Worm (Caenorhabditis elegans) whole organism, L3 larva: ENCODE results near the gene ZK1307.2.

Source experiments
- R02D3.7 ChIP-seq: fragments of 150-350 bp; optimal IDR thresholded peaks from 2 replicates; lab custom pipeline; 2014; ENCODE audit warnings: missing biosample characterization, missing genetic modification characterization
- aly-2 ChIP-seq: fragments of 150-350 bp; optimal IDR thresholded peaks from 2 replicates; lab custom pipeline; 2014; ENCODE audit warnings: missing biosample characterization, missing genetic modification characterization
- ama-1 ChIP-seq: fragments of 150-350 bp; optimal IDR thresholded peaks from 2 replicates; lab custom pipeline; 2018
- ceh-16 ChIP-seq: sonication (generic microtip); optimal IDR thresholded peaks from 2 replicates; lab custom pipeline; 2017; ENCODE audit warnings: missing biosample characterization, missing genetic modification characterization
- ceh-28 ChIP-seq: fragments of 150-350 bp; optimal IDR thresholded peaks from 2 replicates; lab custom pipeline; 2014; ENCODE audit warnings: missing biosample characterization, missing genetic modification reagents, missing genetic modification characterization
- ceh-82 ChIP-seq: fragments of 150-350 bp; optimal IDR thresholded peaks from 2 replicates; lab custom pipeline; 2014; ENCODE audit warnings: missing biosample characterization, missing genetic modification characterization
- ceh-9 ChIP-seq: sonication (generic microtip); optimal IDR thresholded peaks from 2 replicates; lab custom pipeline; 2018; ENCODE audit warnings: missing biosample characterization, missing genetic modification characterization
- egl-27 ChIP-seq: sonication (generic microtip); optimal IDR thresholded peaks from 4 replicates; lab custom pipeline; 2017; ENCODE audit warnings: missing biosample characterization, missing genetic modification reagents, missing genetic modification characterization
- egl-5 ChIP-seq: fragments of 150-350 bp; optimal IDR thresholded peaks from 2 replicates; lab custom pipeline; 2017; ENCODE audit warnings: missing biosample characterization, missing genetic modification reagents, missing genetic modification characterization, inconsistent platforms
- elt-2 ChIP-seq: sonication (generic microtip); optimal IDR thresholded peaks from 2 replicates; lab custom pipeline; 2016; ENCODE audit warnings: missing genetic modification reagents, mild to moderate bottlenecking, missing genetic modification characterization, missing compliant biosample characterization
- eor-1 ChIP-seq, 2 experiments: fragments of 150-350 bp; optimal IDR thresholded peaks; 2 replicates each; lab custom pipeline; 2014 to 2018; ENCODE audit warnings: missing biosample characterization in 2 of 2, missing genetic modification characterization in 2 of 2
- fkh-2 ChIP-seq: fragments of 150-350 bp; optimal IDR thresholded peaks from 2 replicates; lab custom pipeline; 2014; ENCODE audit warnings: missing biosample characterization, missing genetic modification reagents, missing genetic modification characterization
- hmg-11 ChIP-seq: sonication (generic microtip); optimal IDR thresholded peaks from 2 replicates; lab custom pipeline; 2016; ENCODE audit warnings: missing genetic modification characterization, missing compliant biosample characterization
- jun-1 ChIP-seq: fragments of 150-350 bp; optimal IDR thresholded peaks from 2 replicates; lab custom pipeline; 2014; ENCODE audit warnings: missing biosample characterization, missing genetic modification reagents, missing genetic modification characterization
- lin-15B ChIP-seq: fragments of 150-350 bp; optimal IDR thresholded peaks from 2 replicates; lab custom pipeline; 2014; ENCODE audit warnings: missing biosample characterization, missing genetic modification characterization
- lin-39 ChIP-seq: fragments of 150-350 bp; optimal IDR thresholded peaks from 2 replicates; lab custom pipeline; 2018; ENCODE audit warnings: missing biosample characterization, missing genetic modification reagents, missing genetic modification characterization
- mdl-1 ChIP-seq: fragments of 150-350 bp; optimal IDR thresholded peaks from 2 replicates; lab custom pipeline; 2014; ENCODE audit warnings: missing biosample characterization, missing genetic modification characterization
- mml-1 ChIP-seq: fragments of 150-350 bp; sonication (generic microtip); optimal IDR thresholded peaks from 3 replicates; lab custom pipeline; 2014; ENCODE audit warnings: missing biosample characterization, missing genetic modification characterization
- nfya-1 ChIP-seq: sonication (generic microtip); optimal IDR thresholded peaks from 2 replicates; lab custom pipeline; 2017; ENCODE audit warnings: missing genetic modification characterization, mild to moderate bottlenecking, missing compliant biosample characterization, antibody characterized with exemption, moderate library complexity; ENCODE audit not compliant: insufficient read depth
- nhr-11 ChIP-seq: fragments of 150-350 bp; optimal IDR thresholded peaks from 2 replicates; lab custom pipeline; 2014; ENCODE audit warnings: missing biosample characterization, missing genetic modification characterization
- nhr-12 ChIP-seq: fragments of 150-350 bp; optimal IDR thresholded peaks from 2 replicates; lab custom pipeline; 2014; ENCODE audit warnings: missing biosample characterization, missing genetic modification characterization
- nhr-237 ChIP-seq: fragments of 150-350 bp; optimal IDR thresholded peaks from 2 replicates; lab custom pipeline; 2014; ENCODE audit warnings: missing biosample characterization, missing genetic modification characterization
- nhr-25 ChIP-seq: sonication (generic microtip); optimal IDR thresholded peaks from 2 replicates; lab custom pipeline; 2017; ENCODE audit warnings: missing biosample characterization, missing genetic modification characterization
- nhr-28 ChIP-seq: fragments of 150-350 bp; optimal IDR thresholded peaks from 2 replicates; lab custom pipeline; 2014; ENCODE audit warnings: missing biosample characterization, missing genetic modification characterization
- nhr-76 ChIP-seq: fragments of 150-350 bp; sonication (generic microtip); optimal IDR thresholded peaks from 5 replicates; lab custom pipeline; 2014; ENCODE audit warnings: missing biosample characterization, missing genetic modification characterization
- pha-4 ChIP-seq: fragments of 150-350 bp; optimal IDR thresholded peaks from 2 replicates; lab custom pipeline; 2014; ENCODE audit warnings: missing biosample characterization, missing genetic modification reagents, missing genetic modification characterization
- pqm-1 ChIP-seq: fragments of 150-350 bp; optimal IDR thresholded peaks from 2 replicates; lab custom pipeline; 2017; ENCODE audit warnings: missing biosample characterization, missing genetic modification characterization, inconsistent platforms
- sea-2 ChIP-seq: fragments of 150-350 bp; sonication (generic microtip); optimal IDR thresholded peaks from 4 replicates; lab custom pipeline; 2014; ENCODE audit warnings: missing biosample characterization, missing genetic modification reagents, missing genetic modification characterization
- skn-1 ChIP-seq: fragments of 150-350 bp; optimal IDR thresholded peaks from 2 replicates; lab custom pipeline; 2014; ENCODE audit warnings: missing biosample characterization, missing genetic modification characterization
- snpc-4 ChIP-seq: fragments of 150-350 bp; optimal IDR thresholded peaks from 2 replicates; lab custom pipeline; 2014; ENCODE audit warnings: missing biosample characterization, missing genetic modification characterization
- tbx-2 ChIP-seq: sonication (generic microtip); optimal IDR thresholded peaks from 2 replicates; lab custom pipeline; 2016; ENCODE audit warnings: mild to moderate bottlenecking, missing genetic modification characterization, missing compliant biosample characterization
- unc-39 ChIP-seq: sonication (generic microtip); optimal IDR thresholded peaks from 4 replicates; lab custom pipeline; 2017; ENCODE audit warnings: missing biosample characterization, missing genetic modification characterization
- ztf-11 ChIP-seq: fragments of 150-350 bp; optimal IDR thresholded peaks from 2 replicates; lab custom pipeline; 2014; ENCODE audit warnings: missing biosample characterization, missing genetic modification characterization

The ZK1307.2 gene

DNA sequence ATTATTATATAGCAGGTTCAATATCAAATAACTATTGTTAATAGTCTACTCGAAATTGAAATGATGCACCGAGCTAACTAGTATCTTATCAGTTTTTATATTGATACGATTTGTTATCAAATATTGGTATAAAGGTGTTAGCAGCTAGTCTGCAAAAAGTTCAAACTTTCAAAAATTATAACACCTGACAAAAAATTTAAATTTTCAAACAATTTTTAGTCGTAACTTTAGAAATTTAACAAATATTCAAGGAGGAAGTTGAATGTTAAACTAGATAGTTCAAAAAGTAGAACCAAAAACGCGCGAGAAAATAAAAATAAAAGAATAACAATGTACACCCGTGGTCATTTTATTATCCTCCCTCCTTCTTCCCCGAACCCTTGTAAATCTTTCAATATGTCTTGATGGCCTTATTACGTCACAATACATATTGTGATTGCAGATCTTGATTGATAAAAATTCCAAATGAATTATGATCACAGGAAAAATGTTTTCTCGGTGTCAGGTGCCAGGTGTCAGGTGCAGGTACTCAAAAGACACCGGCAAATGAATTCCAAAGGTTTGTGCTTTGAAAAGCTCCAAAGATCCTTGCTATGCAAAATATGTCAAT, 1.9 kb upstream of the ZK1307.2 start, which contains the start of gene ZK1307.1:
Gene ZK1307.1, minus strand, starts transcription at position 51 of the 610 bp plus-strand sequence.
- TF ChIP-seq elt-2 (tag; lab: Kevin White, UChicago) (peak; percentile 17), ztf-11 (tag; lab: Kevin White, UChicago) (no peak), ceh-28 (no peak), pqm-1 (peak; percentile 13), ceh-16 (tag; lab: Kevin White, UChicago) (no peak)

DNA sequence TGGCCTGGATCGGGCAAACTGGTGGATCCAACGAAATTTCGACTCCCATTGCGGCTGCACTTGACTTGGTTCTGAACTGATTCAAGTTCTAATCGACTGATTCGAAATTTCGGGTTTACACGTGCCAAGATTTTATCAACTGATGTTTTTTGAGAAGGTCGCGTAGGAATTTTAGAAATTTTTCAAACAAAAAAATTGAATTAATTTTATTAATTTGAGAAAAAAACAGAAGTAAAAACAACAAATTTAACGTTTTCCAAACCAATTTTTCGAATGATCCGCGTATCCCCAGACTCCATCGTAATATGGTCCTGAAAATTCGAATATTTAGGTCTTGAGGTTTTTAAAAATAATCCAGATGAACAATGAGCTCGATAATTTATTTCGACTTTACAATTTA, 833 bp downstream of the ZK1307.2 start, which contains the start of gene ZK1307.3:
Gene ZK1307.3, minus strand, starts transcription at position 101 of the 400 bp plus-strand sequence.
- TF ChIP-seq egl-5 (tag; lab: Kevin White, UChicago) = no peak
- no peak for TF ChIP-seq ama-1 (lab: Kevin White, UChicago)
- no peak for TF ChIP-seq ceh-28
- no peak for TF ChIP-seq mml-1
- no peak for TF ChIP-seq nhr-76 (tag; lab: Kevin White, UChicago)
- TF ChIP-seq snpc-4 (tag; lab: Kevin White, UChicago) = no peak
- no peak for TF ChIP-seq mdl-1 (tag; lab: Kevin White, UChicago)
- no peak for TF ChIP-seq nhr-237 (tag; lab: Kevin White, UChicago)
- TF ChIP-seq sea-2 (GFP tag; lab: Kevin White, UChicago) = no peak
- no peak for TF ChIP-seq nhr-11 (tag; lab: Kevin White, UChicago)
- TF ChIP-seq ceh-82 = no peak
- TF ChIP-seq unc-39 (tag; lab: Kevin White, UChicago) = no peak
- no peak for TF ChIP-seq pha-4 (tag; lab: Kevin White, UChicago)
- no peak for TF ChIP-seq jun-1 (tag; lab: Kevin White, UChicago)
- no peak for TF ChIP-seq aly-2 (tag; lab: Kevin White, UChicago)
- no peak for TF ChIP-seq lin-15B (tag; lab: Kevin White, UChicago)
- TF ChIP-seq nhr-28 (tag; lab: Kevin White, UChicago) = no peak
- TF ChIP-seq elt-2 (tag; lab: Kevin White, UChicago) = no peak
- no peak for TF ChIP-seq nhr-25 (tag; lab: Kevin White, UChicago)
- no peak for TF ChIP-seq eor-1 (tag; optimal IDR thresholded peaks at IDR 0.05; lab: Kevin White, UChicago)

DNA sequence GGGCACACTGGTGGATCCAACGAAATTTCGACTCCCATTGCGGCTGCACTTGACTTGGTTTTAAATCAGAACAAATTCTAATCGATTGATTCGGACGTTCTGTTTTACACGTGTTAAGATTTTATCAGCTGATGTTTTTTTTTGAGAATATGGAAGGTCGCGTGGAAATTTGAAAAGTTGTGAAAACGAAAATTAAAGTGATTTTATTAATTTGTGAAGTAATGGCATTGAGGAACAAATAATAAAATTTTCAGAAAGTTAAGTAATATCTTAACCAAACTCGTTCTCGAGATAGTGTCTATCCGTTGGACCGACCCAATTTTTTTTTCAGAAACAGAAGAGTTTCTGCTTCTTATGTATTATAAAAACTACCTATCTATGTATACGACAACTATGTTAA, 2.1 kb downstream of the ZK1307.2 start, which contains the start of gene ZK1307.4:
Gene ZK1307.4, minus strand, starts transcription at position 101 of the 400 bp plus-strand sequence.
- TF ChIP-seq egl-27 (no peak), mdl-1 (tag; lab: Kevin White, UChicago) (no peak), tbx-2 (tag; lab: Kevin White, UChicago) (no peak), pqm-1 (no peak), jun-1 (tag; lab: Kevin White, UChicago) (no peak), R02D3.7 (tag; lab: Kevin White, UChicago) (no peak), nfya-1 (tag; lab: Kevin White, UChicago) (no peak), fkh-2 (tag; lab: Kevin White, UChicago) (no peak), skn-1 (tag; lab: Kevin White, UChicago) (no peak), lin-39 (tag; lab: Kevin White, UChicago) (no peak), nhr-12 (no peak), ztf-11 (tag; lab: Kevin White, UChicago) (no peak), nhr-76 (tag; lab: Kevin White, UChicago) (no peak), nhr-28 (tag; lab: Kevin White, UChicago) (no peak), eor-1 (tag; optimal IDR thresholded peaks at IDR 0.05; lab: Kevin White, UChicago) (no peak)
- TF ChIP-seq, all 47 proteins: peak for 0

DNA sequence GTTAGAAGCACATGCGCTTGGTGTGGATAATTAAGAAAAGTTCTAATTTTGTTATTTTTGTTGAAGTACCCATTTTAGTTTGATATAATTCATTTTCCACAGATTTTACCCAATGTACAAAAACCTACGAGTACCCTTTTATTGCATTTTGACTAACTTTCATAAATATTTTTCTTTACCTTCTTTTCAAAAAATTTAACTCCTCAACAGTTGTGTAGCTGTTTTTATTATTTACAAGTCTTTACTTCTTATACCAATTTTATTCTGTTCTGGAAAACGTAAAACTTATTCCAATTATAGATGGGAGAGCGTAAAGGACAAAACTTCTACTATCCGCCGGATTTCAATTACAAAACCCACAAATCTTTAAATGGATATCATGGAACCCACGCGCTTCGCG, 4.6 kb downstream of the ZK1307.2 start, which contains the start of gene ZK1307.9:
Gene ZK1307.9, plus strand, starts transcription at position 301 of the 400 bp plus-strand sequence.
- TF ChIP-seq unc-39 (tag; lab: Kevin White, UChicago) = no peak
- TF ChIP-seq hmg-11 (tag; lab: Kevin White, UChicago) = no peak
- TF ChIP-seq ceh-82 = no peak
- no peak for TF ChIP-seq ceh-9 (tag; lab: Kevin White, UChicago)
- no peak for TF ChIP-seq eor-1 (tag; optimal IDR thresholded peaks at IDR 0.05; lab: Kevin White, UChicago)
- TF ChIP-seq, all 47 proteins: peak for 0
